Worm (Caenorhabditis elegans) whole organism, midembryonic: ENCODE results near the gene Y49F6B.8.
"Not testable (repeated sequence)": the region's sequence is repeated elsewhere in the genome, so short reads cannot be mapped to it uniquely, and the experiment has no call there.

Experiments
- T22C8.4 ChIP-seq: fragments of 200-800 bp; sonication (Bioruptor generic); IDR thresholded peaks from 2 replicates; pipeline ENCODE4 v1.3.6; 2022; ENCODE audit warnings: missing genetic modification characterization, missing compliant biosample characterization
- cog-1 ChIP-seq: sonication (generic microtip); optimal IDR thresholded peaks from 2 replicates; lab custom pipeline; 2016; ENCODE audit warnings: missing genetic modification characterization, missing compliant biosample characterization
- flt-1 ChIP-seq: fragments of 200-800 bp; sonication (Bioruptor generic); IDR thresholded peaks from 2 replicates; pipeline ENCODE4 v1.3.6; 2022; ENCODE audit warnings: missing genetic modification characterization, missing compliant biosample characterization
- klf-2 ChIP-seq: fragments of 200-800 bp; sonication (Bioruptor generic); conservative IDR thresholded peaks from 2 replicates; pipeline ENCODE4 v1.3.6; 2022; ENCODE audit warnings: missing genetic modification reagents, missing genetic modification characterization, missing compliant biosample characterization
- med-1 ChIP-seq: sonication (generic microtip); optimal IDR thresholded peaks from 2 replicates; lab custom pipeline; 2017; ENCODE audit warnings: missing genetic modification characterization, mild to moderate bottlenecking, missing compliant biosample characterization, antibody characterized with exemption, missing genetic modification reagents; ENCODE audit not compliant: insufficient read depth
- ref-1 ChIP-seq: fragments of 200-800 bp; sonication (Bioruptor generic); conservative IDR thresholded peaks from 2 replicates; pipeline ENCODE4 v1.3.6; 2022; ENCODE audit warnings: missing genetic modification reagents, missing genetic modification characterization, missing compliant biosample characterization
- tab-1 ChIP-seq: fragments of 200-800 bp; sonication (Bioruptor generic); IDR thresholded peaks from 2 replicates; pipeline ENCODE4 v1.3.6; 2022; ENCODE audit warnings: missing genetic modification characterization, missing compliant biosample characterization
- ztf-23 ChIP-seq: fragments of 200-800 bp; sonication (Bioruptor generic); IDR thresholded peaks from 2 replicates; pipeline ENCODE4 v1.3.6; 2022; ENCODE audit warnings: missing genetic modification reagents, missing genetic modification characterization, missing compliant biosample characterization
- ztf-29 ChIP-seq: fragments of 200-800 bp; sonication (Bioruptor generic); IDR thresholded peaks from 2 replicates; pipeline ENCODE4 v1.3.6; 2022; ENCODE audit warnings: missing genetic modification reagents, missing genetic modification characterization, missing compliant biosample characterization

Y49F6B.8 gene

DNA sequence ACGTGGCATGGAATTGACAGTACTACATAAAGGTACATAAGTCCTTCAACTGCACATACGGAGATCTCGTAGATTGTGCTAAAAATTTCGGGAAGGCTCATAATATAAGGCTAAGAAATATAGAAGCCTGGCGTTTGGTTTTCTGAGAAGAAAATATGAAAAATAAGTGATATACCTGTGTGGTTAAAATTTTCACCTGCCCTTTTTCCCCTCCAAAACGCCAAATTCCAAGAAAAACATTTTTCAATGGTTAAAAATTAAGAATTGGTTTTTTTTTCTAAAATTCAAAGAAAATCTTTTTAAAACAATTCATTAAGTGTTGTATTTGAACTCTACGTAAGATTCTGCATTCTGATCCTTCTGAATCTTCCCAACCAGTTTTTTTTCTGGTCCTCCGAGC is 33.1 kb upstream of the Y49F6B.8 start, which contains the start of gene srz-5:
Gene srz-5 (minus strand): TSS at position 101 of the 400 bp plus-strand sequence.
- TF ChIP-seq tab-1 (GFP tag; lab: Robert Waterston, UW) (no peak), klf-2 (GFP tag; lab: Robert Waterston, UW) (no peak), flt-1 (GFP tag; lab: Robert Waterston, UW) (no peak), cog-1 (tag; lab: Kevin White, UChicago) (no peak), med-1 (GFP tag; lab: Kevin White, UChicago) (no peak), ztf-29 (no peak), T22C8.4 (GFP tag; lab: Robert Waterston, UW) (no peak), ref-1 (GFP tag; lab: Robert Waterston, UW) (no peak), ztf-23 (GFP tag; lab: Robert Waterston, UW) (no peak)

DNA sequence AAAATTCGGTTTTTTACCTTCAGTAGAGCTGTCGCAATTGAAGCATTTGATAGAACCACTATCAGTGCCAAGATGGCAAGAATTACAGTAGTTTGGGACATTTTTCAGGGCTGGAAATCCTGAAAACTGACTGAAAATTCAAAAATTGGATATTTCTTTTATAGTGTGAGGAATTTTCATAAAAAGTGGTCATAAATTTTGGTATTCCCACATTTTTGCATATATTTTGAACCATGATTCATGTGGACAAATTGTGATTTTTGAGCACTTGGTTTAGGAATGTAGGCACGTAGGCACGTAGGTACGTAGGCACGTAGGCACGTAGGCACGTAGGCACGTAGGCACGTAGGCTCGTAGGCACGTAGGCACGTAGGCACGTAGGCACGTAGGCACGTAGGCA is 30.8 kb upstream of the Y49F6B.8 start, which contains the start of gene Y49F6B.19:
Gene Y49F6B.19 (minus strand): TSS at position 101 of the 400 bp plus-strand sequence.
- TF ChIP-seq med-1 (GFP tag; lab: Kevin White, UChicago) (no peak), tab-1 (GFP tag; lab: Robert Waterston, UW) (no peak), flt-1 (GFP tag; lab: Robert Waterston, UW) (no peak), T22C8.4 (GFP tag; lab: Robert Waterston, UW) (no peak), ztf-23 (GFP tag; lab: Robert Waterston, UW) (no peak), cog-1 (tag; lab: Kevin White, UChicago) (no peak), ref-1 (GFP tag; lab: Robert Waterston, UW) (no peak), klf-2 (GFP tag; lab: Robert Waterston, UW) (no peak)

DNA sequence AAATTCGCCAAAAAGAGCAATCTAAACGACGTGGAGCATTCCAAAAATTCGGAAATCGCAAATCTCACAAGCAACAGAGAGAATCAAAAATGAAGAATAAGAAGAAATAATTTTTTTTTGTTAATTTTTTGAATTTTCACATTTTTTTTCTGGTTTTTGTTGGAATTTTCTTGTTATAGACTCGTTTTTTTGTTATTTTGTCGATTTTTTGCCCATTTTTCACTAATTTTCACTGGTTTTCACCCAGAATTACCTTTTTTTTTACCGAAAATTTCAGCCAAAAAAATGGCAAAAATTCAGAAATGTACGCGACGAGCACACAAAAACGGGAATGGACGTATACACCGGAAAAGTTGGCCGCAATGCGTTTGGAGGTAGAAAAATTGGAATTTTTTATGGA is 23.2 kb upstream of the Y49F6B.8 start, which contains the start of gene cyh-1:
Gene cyh-1 (plus strand): TSS at position 301 of the 400 bp plus-strand sequence.
- no peak for TF ChIP-seq ztf-29
- no peak for TF ChIP-seq ztf-23 (GFP tag; lab: Robert Waterston, UW)
- no peak for TF ChIP-seq med-1 (GFP tag; lab: Kevin White, UChicago)
- no peak for TF ChIP-seq flt-1 (GFP tag; lab: Robert Waterston, UW)
- no peak for TF ChIP-seq T22C8.4 (GFP tag; lab: Robert Waterston, UW)
- TF ChIP-seq ref-1 (GFP tag; lab: Robert Waterston, UW), result no peak
- no peak for TF ChIP-seq klf-2 (GFP tag; lab: Robert Waterston, UW)

DNA sequence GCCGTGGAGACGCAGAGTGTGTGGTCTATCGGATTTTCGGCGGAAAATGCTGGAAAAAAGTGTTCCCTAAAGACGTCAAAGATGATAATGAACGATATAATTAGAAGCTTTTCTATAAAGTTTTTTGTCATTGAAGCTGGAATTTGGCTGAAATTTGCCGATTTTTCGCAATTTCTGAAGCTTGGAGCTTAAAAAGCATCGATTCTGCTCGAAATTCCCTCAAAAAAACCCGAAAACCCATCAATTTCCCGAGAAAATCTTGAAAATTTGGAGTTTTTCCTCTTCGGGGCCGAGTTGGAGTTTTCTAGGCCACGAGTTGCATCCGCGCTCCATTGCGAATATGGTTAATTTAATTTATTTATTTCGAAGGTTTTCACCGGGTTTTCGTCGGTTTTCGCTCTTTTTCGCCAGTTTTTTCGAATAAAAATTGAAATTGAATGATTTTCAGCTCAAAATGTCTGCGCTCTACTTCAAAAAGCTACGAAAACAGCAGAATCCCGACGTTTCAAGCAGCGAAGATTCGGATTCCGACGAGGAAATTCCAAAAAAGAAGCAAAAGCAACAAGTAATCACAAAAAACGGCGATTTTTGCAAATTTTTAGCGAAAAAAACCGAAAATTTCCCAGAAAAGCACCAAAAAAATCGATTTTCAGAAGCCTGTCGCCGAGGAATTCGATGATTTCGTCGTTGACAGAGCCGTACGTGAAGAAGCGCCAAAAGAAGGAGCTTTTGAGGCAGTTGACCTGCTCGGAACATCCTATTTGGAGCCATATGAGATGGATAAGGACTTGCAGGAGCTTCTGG is 21.2 kb upstream of the Y49F6B.8 start, which contains the start of the genes col-71 and Y49F6B.2:
Gene col-71 (minus strand): TSS at position 51 of the 804 bp plus-strand sequence.
Gene Y49F6B.2 (plus strand): TSS at position 449 of the 804 bp plus-strand sequence.
- TF ChIP-seq klf-2 (GFP tag; lab: Robert Waterston, UW) (peak; percentile 63; the same call in 1 of the 2 replicates), ref-1 (GFP tag; lab: Robert Waterston, UW) (no peak), cog-1 (tag; lab: Kevin White, UChicago) (peak; percentile 51), flt-1 (GFP tag; lab: Robert Waterston, UW) (peak; percentile 60; the same call in 1 of the 2 replicates), med-1 (GFP tag; lab: Kevin White, UChicago) (no peak), T22C8.4 (GFP tag; lab: Robert Waterston, UW) (peak; percentile 49; the same call in 1 of the 2 replicates), tab-1 (GFP tag; lab: Robert Waterston, UW) (no peak), ztf-23 (GFP tag; lab: Robert Waterston, UW) (peak; percentile 62; the same call in 1 of the 2 replicates), ztf-29 (no peak)

DNA sequence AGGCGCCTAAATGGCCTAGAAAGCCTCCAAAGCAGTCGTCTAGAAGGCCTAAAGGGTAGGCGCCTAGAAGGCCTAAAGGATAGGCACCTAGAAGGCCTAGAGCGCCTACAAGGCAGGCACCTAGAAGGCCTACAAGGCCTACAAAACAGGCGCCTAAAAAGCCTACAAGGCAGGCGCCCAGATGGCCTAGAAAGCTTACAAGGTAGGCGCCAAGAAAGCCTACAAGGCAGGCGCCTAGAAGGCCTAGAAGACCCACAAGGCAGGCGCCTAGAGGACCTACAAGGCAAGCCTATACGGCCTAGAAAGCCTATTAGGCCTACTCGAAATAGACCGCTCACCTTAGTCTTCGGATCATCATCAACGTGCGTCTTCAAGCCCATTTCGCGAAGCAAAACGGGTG is 20.5 kb upstream of the Y49F6B.8 start:
- TF ChIP-seq tab-1 (GFP tag; lab: Robert Waterston, UW) (no peak), ref-1 (GFP tag; lab: Robert Waterston, UW) (no peak), T22C8.4 (GFP tag; lab: Robert Waterston, UW) (no peak), ztf-23 (GFP tag; lab: Robert Waterston, UW) (no peak), klf-2 (GFP tag; lab: Robert Waterston, UW) (no peak), med-1 (GFP tag; lab: Kevin White, UChicago) (no peak), flt-1 (GFP tag; lab: Robert Waterston, UW) (no peak), cog-1 (tag; lab: Kevin White, UChicago) (no peak), ztf-29 (no peak)

DNA sequence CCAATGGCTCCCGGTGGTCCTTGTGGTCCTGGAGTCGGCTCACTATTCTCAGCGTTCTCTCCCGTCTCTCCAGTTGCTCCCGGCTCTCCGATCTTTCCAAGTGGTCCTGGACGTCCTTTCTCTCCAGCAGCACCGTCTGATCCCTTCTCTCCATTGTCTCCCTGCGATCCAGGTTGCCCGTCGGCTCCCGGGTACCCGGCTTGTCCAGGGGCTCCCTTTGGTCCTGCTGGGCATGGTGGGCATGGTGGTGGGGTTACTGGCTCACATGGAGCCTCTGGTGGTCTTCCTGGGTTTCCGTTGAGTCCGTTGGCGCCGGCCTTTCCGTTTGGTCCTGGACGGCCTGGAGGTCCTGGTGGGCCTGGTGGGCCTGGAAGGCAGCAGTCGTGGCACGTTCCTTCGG is 18.9 kb upstream of the Y49F6B.8 start:
- TF ChIP-seq flt-1 (GFP tag; lab: Robert Waterston, UW) (no peak), med-1 (GFP tag; lab: Kevin White, UChicago) (no peak), T22C8.4 (GFP tag; lab: Robert Waterston, UW) (no peak), ztf-23 (GFP tag; lab: Robert Waterston, UW) (no peak), klf-2 (GFP tag; lab: Robert Waterston, UW) (no peak), ztf-29 (no peak), tab-1 (GFP tag; lab: Robert Waterston, UW) (no peak), cog-1 (tag; lab: Kevin White, UChicago) (no peak), ref-1 (GFP tag; lab: Robert Waterston, UW) (no peak)

DNA sequence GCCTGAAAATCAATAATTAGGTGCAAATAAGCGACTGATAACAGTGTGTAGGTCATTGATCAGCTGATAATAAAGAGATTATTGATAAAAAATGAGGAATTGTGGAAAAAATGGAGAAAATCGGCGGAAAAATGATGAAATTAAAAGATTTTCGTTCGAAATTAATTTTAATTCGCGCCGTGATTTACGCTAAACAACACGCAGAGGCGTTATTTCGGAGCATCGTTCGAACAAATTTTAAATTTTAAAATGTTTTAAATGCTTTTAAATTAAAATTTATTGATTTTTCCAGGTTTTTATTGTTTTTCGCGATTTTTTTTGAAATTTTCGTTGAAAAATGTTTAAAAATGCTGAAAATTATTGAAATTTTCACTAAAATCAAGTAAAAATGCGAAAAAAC is 17.9 kb upstream of the Y49F6B.8 start, which contains the start of gene Y49F6B.9:
Gene Y49F6B.9 (minus strand): TSS at position 2 of the 400 bp plus-strand sequence.
- TF ChIP-seq T22C8.4 (GFP tag; lab: Robert Waterston, UW) (no peak), med-1 (GFP tag; lab: Kevin White, UChicago) (no peak), cog-1 (tag; lab: Kevin White, UChicago) (no peak), klf-2 (GFP tag; lab: Robert Waterston, UW) (no peak), ztf-23 (GFP tag; lab: Robert Waterston, UW) (no peak), flt-1 (GFP tag; lab: Robert Waterston, UW) (no peak), tab-1 (GFP tag; lab: Robert Waterston, UW) (no peak), ref-1 (GFP tag; lab: Robert Waterston, UW) (no peak)

DNA sequence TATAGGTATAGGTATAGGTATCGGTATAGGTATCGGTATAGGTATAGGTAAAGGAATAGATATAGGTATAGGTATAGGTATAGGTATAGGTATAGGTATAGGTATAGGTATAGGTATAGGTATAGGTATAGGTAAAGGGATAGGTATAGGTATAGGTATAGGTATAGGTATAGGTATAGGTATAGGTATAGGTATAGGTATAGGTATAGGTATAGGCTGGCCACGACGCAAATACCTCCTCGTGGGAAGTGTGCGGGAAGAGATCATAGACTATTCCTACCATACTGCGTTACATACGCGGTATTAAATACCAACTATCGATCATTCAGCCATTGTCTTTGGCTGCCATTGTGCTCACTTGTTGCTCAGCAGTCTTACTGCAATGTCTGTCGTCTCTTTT is 9.3 kb upstream of the Y49F6B.8 start, which contains the start of gene fbxb-112:
Gene fbxb-112 (plus strand): TSS at position 301 of the 400 bp plus-strand sequence.
- TF ChIP-seq ztf-23 (GFP tag; lab: Robert Waterston, UW); klf-2 (GFP tag; lab: Robert Waterston, UW); med-1 (GFP tag; lab: Kevin White, UChicago): not testable (repeated sequence)
